Fruit fly (Drosophila melanogaster) whole organism, embryonic: ENCODE measurements around the gene dock.

Source experiments
- B-H2 ChIP-seq: fragments of 200-800 bp; sonication (Bioruptor generic); optimal IDR thresholded peaks from 2 replicates; lab custom pipeline; 2018; ENCODE audit warnings: missing biosample characterization, mild to moderate bottlenecking, missing genetic modification characterization
- BtbVII ChIP-seq: fragments of 200-800 bp; sonication (Bioruptor generic); optimal IDR thresholded peaks from 3 replicates; lab custom pipeline; 2017; ENCODE audit warnings: missing biosample characterization, mild to moderate bottlenecking, missing genetic modification characterization
- CG10431 ChIP-seq: fragments of 200-800 bp; sonication (Bioruptor generic); optimal IDR thresholded peaks from 3 replicates; lab custom pipeline; 2018; ENCODE audit warnings: missing biosample characterization, mild to moderate bottlenecking, missing genetic modification characterization
- CG10979 ChIP-seq: fragments of 200-800 bp; sonication (Bioruptor generic); optimal IDR thresholded peaks from 2 replicates; lab custom pipeline; 2018; ENCODE audit warnings: missing biosample characterization, mild to moderate bottlenecking, missing genetic modification characterization, moderate library complexity
- CG12071 ChIP-seq: fragments of 200-800 bp; sonication (Bioruptor generic); optimal IDR thresholded peaks from 3 replicates; lab custom pipeline; 2018; ENCODE audit warnings: missing biosample characterization, mild to moderate bottlenecking, missing genetic modification characterization
- CG12659 ChIP-seq: fragments of 200-800 bp; sonication (Bioruptor generic); optimal IDR thresholded peaks from 3 replicates; lab custom pipeline; 2017; ENCODE audit warnings: mild to moderate bottlenecking, missing biosample characterization, missing genetic modification reagents, missing genetic modification characterization
- CG12769 ChIP-seq: fragments of 200-800 bp; sonication (Bioruptor generic); optimal IDR thresholded peaks from 2 replicates; lab custom pipeline; 2019; ENCODE audit warnings: missing biosample characterization, mild to moderate bottlenecking, missing genetic modification characterization, moderate library complexity
- CG14965 ChIP-seq: fragments of 200-800 bp; sonication (Bioruptor generic); optimal IDR thresholded peaks from 2 replicates; lab custom pipeline; 2016; ENCODE audit warnings: missing biosample characterization, missing genetic modification characterization, borderline replicate concordance
- CG17802 ChIP-seq: fragments of 200-800 bp; sonication (Bioruptor generic); optimal IDR thresholded peaks from 2 replicates; lab custom pipeline; 2018; ENCODE audit warnings: missing biosample characterization, mild to moderate bottlenecking, missing genetic modification characterization, moderate library complexity
- CG17912 ChIP-seq: fragments of 200-800 bp; sonication (Bioruptor generic); optimal IDR thresholded peaks from 2 replicates; lab custom pipeline; 2018; ENCODE audit warnings: missing biosample characterization, mild to moderate bottlenecking, missing genetic modification characterization
- CG2129 ChIP-seq: fragments of 200-800 bp; sonication (Bioruptor generic); IDR thresholded peaks from 2 replicates; pipeline ENCODE4 v1.3.6; 2022; ENCODE audit warnings: missing biosample characterization, missing genetic modification characterization; ENCODE audit not compliant: partially characterized antibody
- CG3838 ChIP-seq: fragments of 200-800 bp; sonication (Bioruptor generic); optimal IDR thresholded peaks from 3 replicates; lab custom pipeline; 2016; ENCODE audit warnings: missing biosample characterization, missing genetic modification characterization
- CG3847 ChIP-seq: fragments of 200-800 bp; sonication (Bioruptor generic); IDR thresholded peaks from 2 replicates; pipeline ENCODE4 v1.3.6; 2022; ENCODE audit warnings: missing biosample characterization, missing genetic modification characterization
- CG5180 ChIP-seq: fragments of 200-800 bp; sonication (Bioruptor generic); optimal IDR thresholded peaks from 3 replicates; lab custom pipeline; 2017; ENCODE audit warnings: missing biosample characterization, missing genetic modification characterization, mild to moderate bottlenecking, moderate library complexity, missing genetic modification reagents
- CG6272 ChIP-seq: fragments of 200-800 bp; sonication (Bioruptor generic); IDR thresholded peaks from 2 replicates; pipeline ENCODE4 v1.3.6; 2022; ENCODE audit warnings: missing biosample characterization, missing genetic modification characterization
- Drgx ChIP-seq: fragments of 200-800 bp; sonication (Bioruptor generic); IDR thresholded peaks from 2 replicates; pipeline ENCODE4 v1.3.6; 2022; ENCODE audit warnings: missing biosample characterization, missing genetic modification characterization
- HLH3B ChIP-seq: fragments of 200-800 bp; sonication (Bioruptor generic); IDR thresholded peaks from 2 replicates; pipeline ENCODE4 v1.3.6; 2022; ENCODE audit warnings: missing biosample characterization, missing genetic modification characterization
- Lhr ChIP-seq: fragments of 200-800 bp; sonication (Bioruptor generic); optimal IDR thresholded peaks from 3 replicates; lab custom pipeline; 2017; ENCODE audit warnings: mild to moderate bottlenecking, missing biosample characterization, missing genetic modification reagents, missing genetic modification characterization
- Oaz ChIP-seq: fragments of 200-800 bp; sonication (Bioruptor generic); IDR thresholded peaks from 2 replicates; pipeline ENCODE4 v1.3.6; 2022; ENCODE audit warnings: missing biosample characterization, missing genetic modification characterization
- Pdp1 ChIP-seq, 2 experiments: fragments of 200-800 bp; sonication (Bioruptor generic); optimal IDR thresholded peaks; 3 replicates each; lab custom pipeline; 2016; ENCODE audit warnings: missing biosample characterization in 2 of 2, missing genetic modification characterization in 2 of 2, mild to moderate bottlenecking in 1 of 2, moderate library complexity in 1 of 2
- Spps ChIP-seq: fragments of 200-800 bp; sonication (Bioruptor generic); optimal IDR thresholded peaks from 2 replicates; lab custom pipeline; 2018; ENCODE audit warnings: missing biosample characterization, mild to moderate bottlenecking, missing genetic modification characterization
- YL-1 ChIP-seq: fragments of 200-800 bp; sonication (Bioruptor generic); optimal IDR thresholded peaks from 3 replicates; lab custom pipeline; 2017; ENCODE audit warnings: missing biosample characterization, mild to moderate bottlenecking, missing genetic modification characterization
- bowl ChIP-seq: fragments of 200-800 bp; sonication (Bioruptor generic); IDR thresholded peaks from 2 replicates; pipeline ENCODE4 v1.3.6; 2022; ENCODE audit warnings: missing biosample characterization, missing genetic modification characterization
- br ChIP-seq: fragments of >200 bp; optimal IDR thresholded peaks from 2 replicates; lab custom pipeline; 2017
- bsh ChIP-seq, 2 experiments: fragments of 200-800 bp; sonication (Bioruptor generic); optimal IDR thresholded peaks; 2 replicates each; lab custom pipeline; 2017 to 2018; ENCODE audit warnings: mild to moderate bottlenecking in 2 of 2, missing biosample characterization in 2 of 2, missing genetic modification characterization in 2 of 2, moderate library complexity in 1 of 2
- caup ChIP-seq: fragments of 200-800 bp; sonication (Bioruptor generic); optimal IDR thresholded peaks from 3 replicates; lab custom pipeline; 2017; ENCODE audit warnings: missing biosample characterization, mild to moderate bottlenecking, missing genetic modification characterization, moderate library complexity; ENCODE audit not compliant: severe bottlenecking
- chinmo ChIP-seq: fragments of 200-800 bp; sonication (Bioruptor generic); IDR thresholded peaks from 4 replicates; pipeline ENCODE4 v1.3.6; 2022; ENCODE audit warnings: missing biosample characterization, missing genetic modification characterization; ENCODE audit not compliant: partially characterized antibody
- ci ChIP-seq: fragments of 200-800 bp; sonication (Bioruptor generic); IDR thresholded peaks from 3 replicates; pipeline ENCODE4 v1.3.6; 2022; ENCODE audit warnings: missing biosample characterization, missing genetic modification characterization
- dati ChIP-seq: fragments of 200-800 bp; sonication (Bioruptor generic); IDR thresholded peaks from 2 replicates; pipeline ENCODE4 v1.3.6; 2022; ENCODE audit warnings: missing biosample characterization, missing genetic modification characterization
- fd102C ChIP-seq: fragments of 200-800 bp; sonication (Bioruptor generic); optimal IDR thresholded peaks from 2 replicates; lab custom pipeline; 2018; ENCODE audit warnings: missing biosample characterization, mild to moderate bottlenecking, missing genetic modification characterization, moderate library complexity
- fru ChIP-seq: fragments of >200 bp; optimal IDR thresholded peaks from 2 replicates; lab custom pipeline; 2017
- gro ChIP-seq: fragments of 200-800 bp; sonication (Bioruptor generic); optimal IDR thresholded peaks from 2 replicates; lab custom pipeline; 2016; ENCODE audit warnings: missing biosample characterization, missing genetic modification characterization
- kah ChIP-seq: fragments of 200-800 bp; sonication (Bioruptor generic); optimal IDR thresholded peaks from 2 replicates; lab custom pipeline; 2018; ENCODE audit warnings: missing biosample characterization, mild to moderate bottlenecking, missing genetic modification characterization
- maf-S ChIP-seq: fragments of 200-800 bp; sonication (Bioruptor generic); optimal IDR thresholded peaks from 2 replicates; lab custom pipeline; 2016; ENCODE audit warnings: missing biosample characterization, missing genetic modification characterization
- pfk ChIP-seq: fragments of 200-800 bp; sonication (Bioruptor generic); optimal IDR thresholded peaks from 2 replicates; lab custom pipeline; 2018; ENCODE audit warnings: missing biosample characterization, mild to moderate bottlenecking, missing genetic modification characterization, moderate library complexity
- pzg ChIP-seq: fragments of 200-800 bp; sonication (Bioruptor generic); optimal IDR thresholded peaks from 3 replicates; lab custom pipeline; 2018; ENCODE audit warnings: missing biosample characterization, mild to moderate bottlenecking, missing genetic modification characterization, moderate library complexity
- schlank ChIP-seq: fragments of 200-800 bp; sonication (Bioruptor generic); optimal IDR thresholded peaks from 2 replicates; lab custom pipeline; 2018; ENCODE audit warnings: missing biosample characterization, mild to moderate bottlenecking, missing genetic modification characterization
- sens ChIP-seq: fragments of 200-800 bp; sonication (Bioruptor generic); peaks from one replicate; lab custom pipeline; 2016; ENCODE audit warnings: missing biosample characterization, missing genetic modification characterization
- so ChIP-seq: fragments of 200-800 bp; sonication (Bioruptor generic); IDR thresholded peaks from 3 replicates; pipeline ENCODE4 v1.3.6; 2022; ENCODE audit warnings: missing biosample characterization, missing genetic modification characterization
- sob ChIP-seq: fragments of 200-800 bp; sonication (Bioruptor generic); IDR thresholded peaks from 2 replicates; pipeline ENCODE4 v1.3.6; 2022; ENCODE audit warnings: missing biosample characterization, missing genetic modification characterization
- sr ChIP-seq: fragments of 200-800 bp; sonication (Bioruptor generic); IDR thresholded peaks from 3 replicates; pipeline ENCODE4 v1.3.6; 2022; ENCODE audit warnings: missing biosample characterization, missing genetic modification characterization
- ssp ChIP-seq: fragments of 200-800 bp; sonication (Bioruptor generic); IDR thresholded peaks from 2 replicates; pipeline ENCODE4 v1.3.6; 2022; ENCODE audit warnings: missing biosample characterization, missing genetic modification characterization
- stc ChIP-seq: fragments of 200-800 bp; sonication (Bioruptor generic); IDR thresholded peaks from 2 replicates; pipeline ENCODE4 v1.3.6; 2022; ENCODE audit warnings: missing biosample characterization, missing genetic modification characterization
- toy ChIP-seq: fragments of 200-800 bp; sonication (Bioruptor generic); IDR thresholded peaks from 2 replicates; pipeline ENCODE4 v1.3.6; 2022; ENCODE audit warnings: missing biosample characterization, missing genetic modification characterization
- zf30C ChIP-seq: fragments of 200-800 bp; sonication (Bioruptor generic); optimal IDR thresholded peaks from 3 replicates; lab custom pipeline; 2018; ENCODE audit warnings: missing biosample characterization, mild to moderate bottlenecking, missing genetic modification characterization

The dock gene

dm6 chr2L:843850-844791 lies 18.4 kb downstream of the dock start (continued):
- peak; percentile 6; the same call in 1 of the 3 replicates for TF ChIP-seq so (GFP tag; lab: Robert Waterston, UW)
- TF ChIP-seq YL-1: no peak
- TF ChIP-seq maf-S (GFP tag; lab: Kevin White, UChicago): no peak
- no peak for TF ChIP-seq Pdp1 (GFP tag; optimal IDR thresholded peaks at IDR 0.05; lab: Kevin White, UChicago)
- TF ChIP-seq CG17802 (tag; lab: Kevin White, UChicago): no peak
- no peak for TF ChIP-seq CG14965 (GFP tag; lab: Kevin White, UChicago)
- no peak for TF ChIP-seq stc (GFP tag; lab: Robert Waterston, UW)
- no peak for TF ChIP-seq chinmo (GFP tag; lab: Robert Waterston, UW)
- no peak for TF ChIP-seq CG10979 (tag; lab: Kevin White, UChicago)
- no peak for TF ChIP-seq CG12071 (GFP tag; lab: Kevin White, UChicago)
- TF ChIP-seq fru: no peak
- TF ChIP-seq pfk: no peak
- no peak for TF ChIP-seq CG3838 (GFP tag; lab: Kevin White, UChicago)
- TF ChIP-seq kah (GFP tag; lab: Kevin White, UChicago): no peak
- TF ChIP-seq dati (GFP tag; lab: Robert Waterston, UW): no peak
- no peak for TF ChIP-seq gro (GFP tag; lab: Kevin White, UChicago)
- TF ChIP-seq sens (GFP tag; lab: Kevin White, UChicago): no peak
- TF ChIP-seq CG10431 (GFP tag; lab: Kevin White, UChicago): no peak
- no peak for TF ChIP-seq CG3847 (GFP tag; lab: Robert Waterston, UW)
- peak; percentile 88 for TF ChIP-seq sr
- TF ChIP-seq br (lab: Kevin White, UChicago): no peak
- no peak for TF ChIP-seq CG12659 (GFP tag; lab: Kevin White, UChicago)
- no peak for TF ChIP-seq Spps (tag; lab: Kevin White, UChicago)
- no peak for TF ChIP-seq B-H2 (GFP tag; lab: Kevin White, UChicago)
- no peak for TF ChIP-seq schlank
- TF ChIP-seq CG12769 (tag; lab: Kevin White, UChicago): peak; percentile 46
- TF ChIP-seq CG17912 (GFP tag; lab: Kevin White, UChicago): no peak
- peak in 1 of 2 experiments; percentile 34 for TF ChIP-seq bsh (GFP tag; optimal IDR thresholded peaks at IDR 0.05; lab: Kevin White, UChicago)
- TF ChIP-seq BtbVII: no peak
- TF ChIP-seq toy: no peak
- TF ChIP-seq Lhr (GFP tag; lab: Kevin White, UChicago): no peak
- TF ChIP-seq ssp (GFP tag; lab: Robert Waterston, UW): no peak
- TF ChIP-seq zf30C: peak; percentile 3
- no peak for TF ChIP-seq bowl (GFP tag; lab: Robert Waterston, UW)
- 0 out of 2 replicates have a peak, but pooled peaks have one; percentile 11 for TF ChIP-seq HLH3B (GFP tag; lab: Robert Waterston, UW)
- TF ChIP-seq Drgx (GFP tag; lab: Robert Waterston, UW): peak; percentile 58
- peak; percentile 50 for TF ChIP-seq CG5180 (GFP tag; lab: Kevin White, UChicago)
- no peak for TF ChIP-seq Oaz (GFP tag; lab: Robert Waterston, UW)
- no peak for TF ChIP-seq CG2129 (GFP tag; lab: Robert Waterston, UW)
- TF ChIP-seq fd102C (GFP tag; lab: Kevin White, UChicago): no peak
- TF ChIP-seq ci (GFP tag; lab: Robert Waterston, UW): peak; percentile 62; the same call in 2 of the 3 replicates
- TF ChIP-seq pzg (GFP tag; lab: Kevin White, UChicago): no peak
- no peak for TF ChIP-seq CG6272 (GFP tag; lab: Robert Waterston, UW)
- no peak for TF ChIP-seq caup (GFP tag; lab: Kevin White, UChicago)
- no peak for TF ChIP-seq sob
